Worm (Caenorhabditis elegans) whole organism, mixed stage, embryonic: Measurements from ENCODE around the gene C08G9.2.

Experiments used
- blmp-1 ChIP-seq: fragments of 150-350 bp; optimal IDR thresholded peaks from 2 replicates; lab custom pipeline; 2014; ENCODE audit warnings: missing biosample characterization, missing genetic modification characterization
- ceh-39 ChIP-seq: fragments of 150-350 bp; optimal IDR thresholded peaks from 2 replicates; lab custom pipeline; 2014; ENCODE audit warnings: missing biosample characterization, missing genetic modification characterization
- elt-3 ChIP-seq: fragments of 150-350 bp; optimal IDR thresholded peaks from 2 replicates; lab custom pipeline; 2014; ENCODE audit warnings: missing biosample characterization, missing genetic modification characterization
- mep-1 ChIP-seq: fragments of 150-350 bp; optimal IDR thresholded peaks from 2 replicates; lab custom pipeline; 2017; ENCODE audit warnings: missing biosample characterization, missing genetic modification reagents, missing genetic modification characterization, inconsistent platforms
- nhr-28 ChIP-seq: fragments of 150-350 bp; optimal IDR thresholded peaks from 2 replicates; lab custom pipeline; 2014; ENCODE audit warnings: missing biosample characterization, missing genetic modification characterization
- pha-4 ChIP-seq: fragments of 150-350 bp; optimal IDR thresholded peaks from 2 replicates; lab custom pipeline; 2018; ENCODE audit warnings: missing biosample characterization, missing genetic modification reagents, missing genetic modification characterization
- sem-2 ChIP-seq: fragments of 200-800 bp; sonication (Bioruptor generic); optimal IDR thresholded peaks from 2 replicates; lab custom pipeline; 2018; ENCODE audit warnings: mild to moderate bottlenecking, missing genetic modification characterization, missing compliant biosample characterization

DNA sequence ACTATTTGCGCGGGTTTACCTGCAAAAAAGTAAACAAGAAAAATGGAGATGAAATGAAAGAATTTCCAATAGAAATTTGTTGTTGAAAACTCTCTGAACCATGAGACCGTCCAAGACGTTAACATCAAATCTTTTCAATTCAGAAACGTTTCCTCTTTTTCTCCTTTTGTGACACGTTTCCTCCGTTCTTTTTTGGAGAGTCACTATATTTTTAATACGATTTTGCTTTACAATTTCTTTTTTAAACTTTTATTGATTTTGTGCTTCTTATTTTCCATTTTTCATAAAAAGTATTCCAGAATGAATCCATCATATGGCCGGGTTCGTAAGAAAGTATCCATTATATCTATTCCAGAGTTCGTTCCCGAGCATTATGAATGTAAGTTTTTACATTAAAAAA is 2.1 kb upstream of the C08G9.2 start, which contains the start of gene itr-1:
- no peak for TF ChIP-seq elt-3 (tag; lab: Kevin White, UChicago)
- TF ChIP-seq pha-4, result no peak
- TF ChIP-seq blmp-1 (tag; lab: Kevin White, UChicago), result no peak
- TF ChIP-seq mep-1 (tag; lab: Kevin White, UChicago), result no peak
- no peak for TF ChIP-seq ceh-39 (tag; lab: Kevin White, UChicago)
- no peak for TF ChIP-seq sem-2 (GFP tag; lab: Kevin White, UChicago)
- TF ChIP-seq nhr-28 (tag; lab: Kevin White, UChicago), result no peak
